Worm (Caenorhabditis elegans) whole organism, young adult: ENCODE results near the gene sra-35.

Source experiments
- Y56A3A.18 ChIP-seq: fragments of 200-800 bp; sonication (Bioruptor generic); IDR thresholded peaks from 2 replicates; pipeline ENCODE4 v1.3.6; 2022; ENCODE audit warnings: missing genetic modification reagents, missing genetic modification characterization, missing compliant biosample characterization
- atf-7 ChIP-seq: sonication (generic microtip); optimal IDR thresholded peaks from 2 replicates; lab custom pipeline; 2017; ENCODE audit warnings: mild to moderate bottlenecking, missing genetic modification characterization, missing compliant biosample characterization
- athp-1 ChIP-seq: sonication (generic microtip); optimal IDR thresholded peaks from 2 replicates; lab custom pipeline; 2017; ENCODE audit warnings: mild to moderate bottlenecking, missing genetic modification characterization, missing compliant biosample characterization
- bed-1 ChIP-seq: fragments of 200-800 bp; sonication (Bioruptor generic); IDR thresholded peaks from 2 replicates; pipeline ENCODE4 v1.3.6; 2022; ENCODE audit warnings: missing genetic modification reagents, missing genetic modification characterization, missing compliant biosample characterization

DNA sequence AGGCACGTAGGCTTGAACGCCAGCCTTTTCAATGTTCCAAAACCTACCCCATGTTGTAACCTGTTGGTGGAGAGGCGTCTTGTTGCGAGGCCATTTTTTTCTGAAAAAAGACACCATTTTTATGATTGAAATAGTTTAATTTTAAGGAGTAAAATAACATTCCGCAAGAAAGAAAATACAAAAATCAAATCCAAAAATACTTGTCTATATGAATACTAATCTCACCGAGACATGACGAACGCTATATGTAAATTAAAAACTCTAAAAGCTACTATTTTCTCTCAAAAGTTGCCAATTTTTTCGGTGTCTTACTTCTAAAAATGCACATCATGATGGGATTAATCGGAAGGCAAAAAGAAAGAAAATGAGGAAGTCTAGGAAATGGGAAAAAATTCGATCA, 45.7 kb downstream of the sra-35 start, which contains the start of gene T05C1.2:
- TF ChIP-seq atf-7 (tag; lab: Kevin White, UChicago) (no peak), Y56A3A.18 (GFP tag; lab: Robert Waterston, UW) (no peak), bed-1 (no peak), athp-1 (tag; lab: Kevin White, UChicago) (no peak)
